Worm (Caenorhabditis elegans) whole organism, L2 larva: Measurements from ENCODE around the gene fbxa-224.

Experiments used
- R02D3.7 ChIP-seq: fragments of 150-350 bp; optimal IDR thresholded peaks from 2 replicates; lab custom pipeline; 2014; ENCODE audit warnings: missing biosample characterization, missing genetic modification characterization
- alr-1 ChIP-seq: fragments of 150-350 bp; optimal IDR thresholded peaks from 2 replicates; lab custom pipeline; 2014; ENCODE audit warnings: missing biosample characterization, missing genetic modification characterization
- ceh-82 ChIP-seq: fragments of 150-350 bp; optimal IDR thresholded peaks from 2 replicates; lab custom pipeline; 2014; ENCODE audit warnings: missing biosample characterization, missing genetic modification characterization
- dmd-4 ChIP-seq: sonication (generic microtip); optimal IDR thresholded peaks from 2 replicates; lab custom pipeline; 2017; ENCODE audit warnings: missing biosample characterization, missing genetic modification characterization
- egl-27 ChIP-seq: sonication (generic microtip); optimal IDR thresholded peaks from 3 replicates; lab custom pipeline; 2017; ENCODE audit warnings: missing biosample characterization, missing genetic modification reagents, missing genetic modification characterization
- elt-1 ChIP-seq: fragments of 150-350 bp; optimal IDR thresholded peaks from 2 replicates; lab custom pipeline; 2014; ENCODE audit warnings: missing biosample characterization, missing genetic modification characterization
- lin-13 ChIP-seq: fragments of 150-350 bp; optimal IDR thresholded peaks from 2 replicates; lab custom pipeline; 2014; ENCODE audit warnings: missing biosample characterization, missing genetic modification reagents, missing genetic modification characterization
- nhr-11 ChIP-seq: fragments of 150-350 bp; optimal IDR thresholded peaks from 2 replicates; lab custom pipeline; 2014; ENCODE audit warnings: missing biosample characterization, missing genetic modification characterization
- nhr-12 ChIP-seq: fragments of 150-350 bp; optimal IDR thresholded peaks from 2 replicates; lab custom pipeline; 2014; ENCODE audit warnings: missing biosample characterization, missing genetic modification characterization
- nhr-23 ChIP-seq: fragments of 150-350 bp; optimal IDR thresholded peaks from 2 replicates; lab custom pipeline; 2014; ENCODE audit warnings: missing biosample characterization, missing genetic modification reagents, missing genetic modification characterization
- nhr-6 ChIP-seq: fragments of 150-350 bp; optimal IDR thresholded peaks from 2 replicates; lab custom pipeline; 2014; ENCODE audit warnings: missing biosample characterization, missing genetic modification characterization
- sma-9 ChIP-seq, 2 experiments: fragments of 150-350 bp in 1 of 2; sonication (generic microtip) in 1 of 2; optimal IDR thresholded peaks; 2 replicates each; lab custom pipeline; 2014 to 2016; ENCODE audit warnings: missing genetic modification characterization in 2 of 2, mild to moderate bottlenecking in 1 of 2, missing biosample characterization in 1 of 2, missing compliant biosample characterization in 1 of 2, missing genetic modification reagents in 1 of 2, moderate library complexity in 1 of 2
- unc-55 ChIP-seq: fragments of 150-350 bp; sonication (generic microtip); optimal IDR thresholded peaks from 3 replicates; lab custom pipeline; 2014; ENCODE audit warnings: missing biosample characterization, missing genetic modification reagents, missing genetic modification characterization
- ztf-11 ChIP-seq: sonication (generic microtip); optimal IDR thresholded peaks from 2 replicates; lab custom pipeline; 2017; ENCODE audit warnings: missing biosample characterization, missing genetic modification characterization

DNA sequence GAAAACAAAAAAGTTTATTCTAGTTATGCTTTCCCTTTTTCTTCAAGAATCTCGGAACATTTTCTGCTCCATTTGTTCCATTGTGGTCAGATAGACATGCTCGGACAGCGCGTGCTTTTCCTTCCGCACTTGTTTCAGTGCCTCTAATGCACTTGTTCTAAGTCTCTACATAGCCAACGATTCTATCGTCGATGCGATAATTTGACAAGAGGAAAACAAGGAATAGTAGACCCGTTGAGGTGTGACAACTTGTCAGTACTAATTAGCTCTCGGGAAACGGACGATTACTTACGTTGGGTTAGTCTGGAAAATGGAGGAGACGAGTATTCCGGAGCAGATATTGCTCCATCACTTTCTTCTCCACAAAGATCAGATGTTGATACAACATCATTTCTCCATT is 40.4 kb upstream of the fbxa-224 start:
- TF ChIP-seq dmd-4 (tag; lab: Kevin White, UChicago) (no peak), nhr-12 (tag; lab: Kevin White, UChicago) (no peak), alr-1 (no peak), ceh-82 (tag; lab: Kevin White, UChicago) (no peak), egl-27 (tag; lab: Kevin White, UChicago) (no peak), lin-13 (GFP tag; lab: Kevin White, UChicago) (no peak), ztf-11 (tag; lab: Kevin White, UChicago) (no peak), nhr-6 (tag; lab: Kevin White, UChicago) (no peak), elt-1 (tag; lab: Kevin White, UChicago) (no peak), sma-9 (GFP tag; optimal IDR thresholded peaks at IDR 0.05; lab: Kevin White, UChicago) (no peak), sma-9 (tag; optimal IDR thresholded peaks at IDR 0.05; lab: Kevin White, UChicago) (no peak), R02D3.7 (tag; lab: Kevin White, UChicago) (no peak), nhr-11 (tag; lab: Kevin White, UChicago) (no peak), nhr-23 (tag; lab: Kevin White, UChicago) (no peak), unc-55 (GFP tag; lab: Kevin White, UChicago) (no peak)
